Worm (Caenorhabditis elegans): ENCODE results near the gene F28H6.7.

Gene F28H6.7

ce11 chrX:14164234-14164633, 48.3 kb downstream of the F28H6.7 start, which contains the start of gene vha-20 (continued):
- TF ChIP-seq zfp-2 (tag; optimal IDR thresholded peaks at IDR 0.05) (no peak), nhr-102 (tag; optimal IDR thresholded peaks at IDR 0.05) (peak; percentile 17), spr-3 (GFP tag; optimal IDR thresholded peaks at IDR 0.05) (peak; percentile 9), set-16 (GFP tag; IDR thresholded peaks at IDR 0.05) (no peak), saeg-2 (GFP tag; IDR thresholded peaks at IDR 0.05) (no peak), lin-38 (GFP tag; IDR thresholded peaks at IDR 0.05) (peak; percentile 50; the same call in 1 of the 2 replicates), nhr-10 (tag; optimal IDR thresholded peaks at IDR 0.05) (no peak), dmd-9 (GFP tag; IDR thresholded peaks at IDR 0.05) (no peak), zag-1 (tag; optimal IDR thresholded peaks at IDR 0.05) (no peak), pha-4 (GFP tag; IDR thresholded peaks at IDR 0.05) (0 out of 2 replicates have a peak, but pooled peaks have one; percentile 22), pha-4 (tag; optimal IDR thresholded peaks at IDR 0.05) (no peak), daf-16 (GFP tag; optimal IDR thresholded peaks at IDR 0.05) (no peak), daf-16 (tag; optimal IDR thresholded peaks at IDR 0.05) (no peak), dmd-6 (GFP tag; IDR thresholded peaks at IDR 0.05) (0 out of 2 replicates have a peak, but pooled peaks have one; percentile 11), unc-62 (GFP tag; optimal IDR thresholded peaks at IDR 0.05 in 1 of 2) (no peak), unc-62 (tag; optimal IDR thresholded peaks at IDR 0.05) (no peak), arid-1 (GFP tag; conservative IDR thresholded peaks at IDR 0.05) (no peak), jun-1 (tag; optimal IDR thresholded peaks at IDR 0.05) (no peak), hlh-30 (tag; optimal IDR thresholded peaks at IDR 0.05; ENCODE audit: insufficient read depth) (no peak), lin-15B (tag; optimal IDR thresholded peaks at IDR 0.05) (no peak), ceh-82 (tag; optimal IDR thresholded peaks at IDR 0.05) (no peak), nhr-28 (tag; optimal IDR thresholded peaks at IDR 0.05) (no peak), spr-1 (tag; optimal IDR thresholded peaks at IDR 0.05) (no peak), fos-1 (tag; optimal IDR thresholded peaks at IDR 0.05) (no peak), zfp-3 (GFP tag; conservative IDR thresholded peaks at IDR 0.05) (peak; percentile 76; the same call in 1 of the 2 replicates), madf-5 (GFP tag; IDR thresholded peaks at IDR 0.05) (no peak), lin-39 (tag; optimal IDR thresholded peaks at IDR 0.05) (no peak), duxl-1 (tag; optimal IDR thresholded peaks at IDR 0.05; ENCODE audit: poor library complexity) (no peak), F26F4.8 (GFP tag; conservative IDR thresholded peaks at IDR 0.05) (no peak), dve-1 (tag; optimal IDR thresholded peaks at IDR 0.05; ENCODE audit: insufficient read depth) (no peak), mxl-3 (GFP tag; optimal IDR thresholded peaks at IDR 0.05) (no peak), madf-9 (GFP tag; conservative IDR thresholded peaks at IDR 0.05) (no peak), vab-7 (GFP tag; IDR thresholded peaks at IDR 0.05) (no peak)

ce11 chrX:14165156-14165555, 49.2 kb downstream of the F28H6.7 start:
- peak in 1 of 2 experiments; percentile 60 for TF ChIP-seq unc-62 (GFP tag; optimal IDR thresholded peaks at IDR 0.05 in 1 of 2)
- no peak for TF ChIP-seq unc-62 (tag; optimal IDR thresholded peaks at IDR 0.05)
- no peak for TF ChIP-seq R02D3.7 (tag; optimal IDR thresholded peaks at IDR 0.05)
- no peak for TF ChIP-seq vab-7 (GFP tag; IDR thresholded peaks at IDR 0.05)
- TF ChIP-seq F49E8.2 (tag; optimal IDR thresholded peaks at IDR 0.05; ENCODE audit: borderline replicate concordance): no peak
- TF ChIP-seq skn-1 (tag; optimal IDR thresholded peaks at IDR 0.05): no peak
- TF ChIP-seq snpc-1.2 (GFP tag; IDR thresholded peaks at IDR 0.05): 0 out of 2 replicates have a peak, but pooled peaks have one; percentile 19
- TF ChIP-seq unc-130 (GFP tag; optimal IDR thresholded peaks at IDR 0.05): no peak
- TF ChIP-seq ama-1 (optimal IDR thresholded peaks at IDR 0.05): no peak
- no peak for TF ChIP-seq aly-2 (tag; optimal IDR thresholded peaks at IDR 0.05)
- no peak for TF ChIP-seq mes-2 (tag; optimal IDR thresholded peaks at IDR 0.05; ENCODE audit: poor library complexity, severe bottlenecking)
- no peak for TF ChIP-seq F10B5.3 (tag; optimal IDR thresholded peaks at IDR 0.05)
- TF ChIP-seq zip-2 (tag; optimal IDR thresholded peaks at IDR 0.05): no peak
- no peak for TF ChIP-seq zip-11 (GFP tag; IDR thresholded peaks at IDR 0.05)
- no peak for TF ChIP-seq saeg-2 (GFP tag; IDR thresholded peaks at IDR 0.05)
- TF ChIP-seq aha-1 (tag): peak; percentile 70
- no peak for TF ChIP-seq daf-12 (tag; optimal IDR thresholded peaks at IDR 0.05)
- TF ChIP-seq Y48G9A.11 (GFP tag; IDR thresholded peaks at IDR 0.05): no peak
- no peak for TF ChIP-seq lin-29 (GFP tag; IDR thresholded peaks at IDR 0.05)
